Fruit fly (Drosophila melanogaster): ENCODE results near the gene CG16700.

Gene CG16700

dm6 chrX:17078139-17078977, 13.3 kb upstream of the CG16700 start, which contains the start of gene CG4949 (continued):
- no peak for TF ChIP-seq chif (GFP tag; optimal IDR thresholded peaks at IDR 0.05)
- TF ChIP-seq eyg (GFP tag; optimal IDR thresholded peaks at IDR 0.05): no peak
- no peak for TF ChIP-seq CG9817 (tag; optimal IDR thresholded peaks at IDR 0.05)
- no peak for TF ChIP-seq hkb (optimal IDR thresholded peaks at IDR 0.05)
- TF ChIP-seq hkb (GFP tag; IDR thresholded peaks at IDR 0.05): no peak; the same call in 1 of the 2 replicates
- TF ChIP-seq odd (GFP tag; optimal IDR thresholded peaks at IDR 0.05): no peak
- no peak for TF ChIP-seq Drgx (GFP tag; IDR thresholded peaks at IDR 0.05)
- TF ChIP-seq sens (GFP tag): peak; percentile 60
- no peak for TF ChIP-seq nom (GFP tag; optimal IDR thresholded peaks at IDR 0.05)
- TF ChIP-seq CG2875 (GFP tag; optimal IDR thresholded peaks at IDR 0.05): no peak
- no peak for TF ChIP-seq CG3847 (GFP tag; IDR thresholded peaks at IDR 0.05)
- TF ChIP-seq CG8388 (GFP tag; optimal IDR thresholded peaks at IDR 0.05): peak; percentile 11
- no peak for TF ChIP-seq CG33213 (GFP tag; optimal IDR thresholded peaks at IDR 0.05)
- peak; percentile 78 for TF ChIP-seq CG34224 (GFP tag; IDR thresholded peaks at IDR 0.05; ENCODE audit: partially characterized antibody)
- TF ChIP-seq Doc2 (GFP tag; IDR thresholded peaks at IDR 0.05): no peak
- TF ChIP-seq Gug (GFP tag; IDR thresholded peaks at IDR 0.05): no peak; the same call in 3 of the 4 replicates
- TF ChIP-seq CG6175 (GFP tag; IDR thresholded peaks at IDR 0.05): no peak
- TF ChIP-seq CG6689 (GFP tag; IDR thresholded peaks at IDR 0.05): peak; percentile 28
- TF ChIP-seq CG10565 (GFP tag; optimal IDR thresholded peaks at IDR 0.05): no peak
- peak in 1 of 2 experiments; percentile 46 for TF ChIP-seq Pdp1 (GFP tag; optimal IDR thresholded peaks at IDR 0.05)
- TF ChIP-seq Dip2 (GFP tag; IDR thresholded peaks at IDR 0.05): no peak
- peak; percentile 88 for TF ChIP-seq amos (GFP tag; IDR thresholded peaks at IDR 0.05; ENCODE audit: partially characterized antibody)
- TF ChIP-seq Bdp1 (GFP tag; optimal IDR thresholded peaks at IDR 0.05): no peak
- TF ChIP-seq insv (GFP tag; optimal IDR thresholded peaks at IDR 0.05): no peak
- TF ChIP-seq E2f1 (GFP tag; IDR thresholded peaks at IDR 0.05): no peak
- no peak for TF ChIP-seq CG7786 (GFP tag; optimal IDR thresholded peaks at IDR 0.05)
- TF ChIP-seq CG2199 (GFP tag; IDR thresholded peaks at IDR 0.05): no peak
- peak; percentile 43 for TF ChIP-seq CG9727 (GFP tag; optimal IDR thresholded peaks at IDR 0.05)
- peak; percentile 25 for TF ChIP-seq CG15514 (GFP tag; optimal IDR thresholded peaks at IDR 0.05)
- no peak for TF ChIP-seq BtbVII (GFP tag; optimal IDR thresholded peaks at IDR 0.05)
- TF ChIP-seq CG16863 (GFP tag; optimal IDR thresholded peaks at IDR 0.05): no peak
- TF ChIP-seq nerfin-1 (tag; optimal IDR thresholded peaks at IDR 0.05): no peak
- no peak for TF ChIP-seq Aef1 (GFP tag; IDR thresholded peaks at IDR 0.05)
- no peak for TF ChIP-seq B-H1 (GFP tag; IDR thresholded peaks at IDR 0.05)
- TF ChIP-seq Mrtf (GFP tag; IDR thresholded peaks at IDR 0.05): no peak
- TF ChIP-seq inv (GFP tag; IDR thresholded peaks at IDR 0.05; ENCODE audit: partially characterized antibody): peak; percentile 80
- TF ChIP-seq lov (optimal IDR thresholded peaks at IDR 0.05): no peak
- no peak for TF ChIP-seq lov (GFP tag; IDR thresholded peaks at IDR 0.05)
- no peak for TF ChIP-seq CG3838 (GFP tag; optimal IDR thresholded peaks at IDR 0.05)
- TF ChIP-seq CG7963 (GFP tag; IDR thresholded peaks at IDR 0.05; ENCODE audit: partially characterized antibody): peak; percentile 93
- TF ChIP-seq CG14710 (tag; optimal IDR thresholded peaks at IDR 0.05): peak; percentile 69
- TF ChIP-seq stwl (tag; optimal IDR thresholded peaks at IDR 0.05): peak; percentile 42
- no peak for TF ChIP-seq H15 (GFP tag; IDR thresholded peaks at IDR 0.05)
- no peak for TF ChIP-seq CG4707 (GFP tag; optimal IDR thresholded peaks at IDR 0.05)
- TF ChIP-seq Atf3 (GFP tag; optimal IDR thresholded peaks at IDR 0.05): no peak
- peak; percentile 20 for TF ChIP-seq Ets65A (GFP tag)
- TF ChIP-seq CG2712 (tag; optimal IDR thresholded peaks at IDR 0.05): peak; percentile 21
- no peak for TF ChIP-seq zfh2 (GFP tag; optimal IDR thresholded peaks at IDR 0.05)
- no peak for TF ChIP-seq Adf1 (GFP tag; IDR thresholded peaks at IDR 0.05)
- TF ChIP-seq trem (tag; optimal IDR thresholded peaks at IDR 0.05): peak; percentile 51
